Fruit fly (Drosophila melanogaster) whole organism, embryonic: Measurements from ENCODE around the gene Ythdf.

Experiments
- Bgb ChIP-seq: fragments of 200-800 bp; sonication (Bioruptor generic); IDR thresholded peaks from 2 replicates; pipeline ENCODE4 v1.3.6; 2022; ENCODE audit warnings: missing biosample characterization, missing genetic modification characterization; ENCODE audit not compliant: partially characterized antibody
- C15 ChIP-seq: fragments of 200-800 bp; sonication (Bioruptor generic); IDR thresholded peaks from 3 replicates; pipeline ENCODE4 v1.3.6; 2022; ENCODE audit warnings: missing biosample characterization, missing genetic modification characterization
- CG10147 ChIP-seq: fragments of 200-800 bp; sonication (Bioruptor generic); optimal IDR thresholded peaks from 2 replicates; lab custom pipeline; 2019; ENCODE audit warnings: missing biosample characterization, mild to moderate bottlenecking, missing genetic modification characterization, moderate library complexity
- CG10267 ChIP-seq: fragments of 200-800 bp; sonication (Bioruptor generic); optimal IDR thresholded peaks from 2 replicates; lab custom pipeline; 2018; ENCODE audit warnings: missing biosample characterization, mild to moderate bottlenecking, missing genetic modification characterization, moderate library complexity
- CG10321 ChIP-seq: fragments of 200-800 bp; sonication (Bioruptor generic); IDR thresholded peaks from 2 replicates; pipeline ENCODE4 v1.3.6; 2022; ENCODE audit warnings: missing biosample characterization, missing genetic modification characterization
- CG10366 ChIP-seq: fragments of 200-800 bp; sonication (Bioruptor generic); IDR thresholded peaks from 2 replicates; pipeline ENCODE4 v1.3.6; 2022; ENCODE audit warnings: missing biosample characterization, missing genetic modification characterization
- CG10959 ChIP-seq: fragments of 200-800 bp; sonication (Bioruptor generic); IDR thresholded peaks from 2 replicates; pipeline ENCODE4 v1.3.6; 2022; ENCODE audit warnings: missing biosample characterization, missing genetic modification characterization
- CG10979 ChIP-seq: fragments of 200-800 bp; sonication (Bioruptor generic); optimal IDR thresholded peaks from 2 replicates; lab custom pipeline; 2018; ENCODE audit warnings: missing biosample characterization, mild to moderate bottlenecking, missing genetic modification characterization, moderate library complexity
- CG11085 ChIP-seq: fragments of 200-800 bp; sonication (Bioruptor generic); IDR thresholded peaks from 2 replicates; pipeline ENCODE4 v1.3.6; 2022; ENCODE audit warnings: missing biosample characterization, missing genetic modification characterization
- CG11247 ChIP-seq: fragments of 200-800 bp; sonication (Bioruptor generic); IDR thresholded peaks from 2 replicates; pipeline ENCODE4 v1.3.6; 2022; ENCODE audit warnings: missing biosample characterization, missing genetic modification characterization
- CG11504 ChIP-seq: fragments of 200-800 bp; sonication (Bioruptor generic); optimal IDR thresholded peaks from 3 replicates; lab custom pipeline; 2019; ENCODE audit warnings: missing biosample characterization, mild to moderate bottlenecking, missing genetic modification characterization, moderate library complexity
- CG11696 ChIP-seq: fragments of 200-800 bp; sonication (Bioruptor generic); IDR thresholded peaks from 2 replicates; pipeline ENCODE4 v1.3.6; 2022; ENCODE audit warnings: missing biosample characterization, missing genetic modification characterization
- CG15011 ChIP-seq: fragments of 200-800 bp; sonication (Bioruptor generic); optimal IDR thresholded peaks from 3 replicates; lab custom pipeline; 2018; ENCODE audit warnings: missing biosample characterization, mild to moderate bottlenecking, missing genetic modification characterization
- CG18764 ChIP-seq: fragments of 200-800 bp; sonication (Bioruptor generic); optimal IDR thresholded peaks from 3 replicates; lab custom pipeline; 2016; ENCODE audit warnings: missing biosample characterization, missing genetic modification characterization
- CG2116 ChIP-seq: fragments of 200-800 bp; sonication (Bioruptor generic); optimal IDR thresholded peaks from 3 replicates; lab custom pipeline; 2018; ENCODE audit warnings: missing biosample characterization, mild to moderate bottlenecking, missing genetic modification characterization
- CG2678 ChIP-seq: fragments of 200-800 bp; sonication (Bioruptor generic); optimal IDR thresholded peaks from 3 replicates; lab custom pipeline; 2019; ENCODE audit warnings: missing biosample characterization, mild to moderate bottlenecking, missing genetic modification characterization, moderate library complexity
- CG2875 ChIP-seq: fragments of 200-800 bp; sonication (Bioruptor generic); optimal IDR thresholded peaks from 2 replicates; lab custom pipeline; 2017; ENCODE audit warnings: missing biosample characterization, mild to moderate bottlenecking, missing genetic modification characterization, missing genetic modification reagents
- CG31365 ChIP-seq: fragments of 200-800 bp; sonication (Bioruptor generic); optimal IDR thresholded peaks from 2 replicates; lab custom pipeline; 2018; ENCODE audit warnings: missing biosample characterization, mild to moderate bottlenecking, missing genetic modification characterization
- CG3726 ChIP-seq: fragments of 200-800 bp; sonication (Bioruptor generic); IDR thresholded peaks from 3 replicates; pipeline ENCODE4, ENCODE4 v1.3.6; 2022; ENCODE audit warnings: missing biosample characterization, missing genetic modification characterization
- CG42726 ChIP-seq: fragments of 200-800 bp; sonication (Bioruptor generic); IDR thresholded peaks from 2 replicates; pipeline ENCODE4 v1.3.6; 2022; ENCODE audit warnings: missing biosample characterization, missing genetic modification characterization; ENCODE audit not compliant: partially characterized antibody
- CG5953 ChIP-seq: fragments of 200-800 bp; sonication (Bioruptor generic); IDR thresholded peaks from 2 replicates; pipeline ENCODE4 v1.3.6; 2022; ENCODE audit warnings: missing biosample characterization, missing genetic modification characterization
- CG6654 ChIP-seq: fragments of 200-800 bp; sonication (Bioruptor generic); optimal IDR thresholded peaks from 2 replicates; lab custom pipeline; 2017; ENCODE audit warnings: missing biosample characterization, mild to moderate bottlenecking, missing genetic modification characterization
- CG8089 ChIP-seq: fragments of 200-800 bp; sonication (Bioruptor generic); optimal IDR thresholded peaks from 3 replicates; lab custom pipeline; 2016; ENCODE audit warnings: missing biosample characterization, missing genetic modification characterization
- CG8478 ChIP-seq: fragments of >200 bp; optimal IDR thresholded peaks from 2 replicates; lab custom pipeline; 2018
- CTCF ChIP-seq: fragments of 200-800 bp; sonication (Bioruptor generic); optimal IDR thresholded peaks from 2 replicates; lab custom pipeline; 2017; ENCODE audit warnings: missing biosample characterization, mild to moderate bottlenecking, missing genetic modification characterization, moderate library complexity
- Camta ChIP-seq: fragments of 200-800 bp; sonication (Bioruptor generic); optimal IDR thresholded peaks from 2 replicates; lab custom pipeline; 2016; ENCODE audit warnings: missing biosample characterization, missing genetic modification characterization
- Dad ChIP-seq: fragments of 200-800 bp; sonication (Bioruptor generic); optimal IDR thresholded peaks from 3 replicates; lab custom pipeline; 2016; ENCODE audit warnings: missing biosample characterization, missing genetic modification characterization
- Hey ChIP-seq: fragments of 200-800 bp; sonication (Bioruptor generic); optimal IDR thresholded peaks from 3 replicates; lab custom pipeline; 2018; ENCODE audit warnings: missing biosample characterization, mild to moderate bottlenecking, missing genetic modification characterization
- Neu2 ChIP-seq: fragments of 200-800 bp; sonication (Bioruptor generic); optimal IDR thresholded peaks from 3 replicates; lab custom pipeline; 2016; ENCODE audit warnings: missing biosample characterization, missing genetic modification characterization, borderline replicate concordance
- Scr ChIP-seq: fragments of 200-800 bp; sonication (Bioruptor generic); IDR thresholded peaks from 2 replicates; pipeline ENCODE4 v1.3.6; 2022; ENCODE audit warnings: missing biosample characterization, missing genetic modification characterization; ENCODE audit not compliant: partially characterized antibody
- Sry-δ ChIP-seq: fragments of 200-800 bp; sonication (Bioruptor generic); optimal IDR thresholded peaks from 2 replicates; lab custom pipeline; 2016; ENCODE audit warnings: missing biosample characterization, missing genetic modification characterization
- Xbp1 ChIP-seq: fragments of 200-800 bp; sonication (Bioruptor generic); optimal IDR thresholded peaks from 3 replicates; lab custom pipeline; 2016; ENCODE audit warnings: missing biosample characterization, mild to moderate bottlenecking, missing genetic modification characterization
- aop ChIP-seq: fragments of 200-800 bp; sonication (Bioruptor generic); IDR thresholded peaks from 2 replicates; pipeline ENCODE4 v1.3.6; 2022; ENCODE audit warnings: missing biosample characterization, missing genetic modification characterization
- ara ChIP-seq: fragments of 200-800 bp; sonication (Bioruptor generic); IDR thresholded peaks from 2 replicates; pipeline ENCODE4 v1.3.6; 2022; ENCODE audit warnings: missing biosample characterization, missing genetic modification characterization
- br ChIP-seq: fragments of >200 bp; optimal IDR thresholded peaks from 2 replicates; lab custom pipeline; 2017
- chif ChIP-seq, 2 experiments: fragments of 200-800 bp; sonication (Bioruptor generic); optimal IDR thresholded peaks; 3 replicates each; lab custom pipeline; 2016; ENCODE audit warnings: missing biosample characterization in 2 of 2, missing genetic modification characterization in 2 of 2
- chm ChIP-seq: fragments of 200-800 bp; sonication (Bioruptor generic); IDR thresholded peaks from 2 replicates; pipeline ENCODE4 v1.3.6; 2022; ENCODE audit warnings: missing biosample characterization, missing genetic modification characterization
- croc ChIP-seq: fragments of 200-800 bp; sonication (Bioruptor generic); conservative IDR thresholded peaks from 3 replicates; pipeline ENCODE4 v1.3.6; 2022; ENCODE audit warnings: missing biosample characterization, missing genetic modification characterization
- crp ChIP-seq, 2 experiments: fragments of 200-800 bp; sonication (Bioruptor generic); optimal IDR thresholded peaks; 2 replicates in 1 of 2; 3 replicates in 1 of 2; lab custom pipeline; 2017; ENCODE audit warnings: missing biosample characterization in 2 of 2, missing genetic modification characterization in 2 of 2, mild to moderate bottlenecking in 1 of 2, moderate library complexity in 1 of 2
- dpn ChIP-seq, 2 experiments: fragments of 200-800 bp; sonication (Bioruptor generic); optimal IDR thresholded peaks; 3 replicates each; lab custom pipeline; 2016; ENCODE audit warnings: missing biosample characterization in 2 of 2, missing genetic modification characterization in 2 of 2
- en ChIP-seq: fragments of 200-800 bp; sonication (Bioruptor generic); optimal IDR thresholded peaks from 2 replicates; lab custom pipeline; 2016; ENCODE audit warnings: missing biosample characterization, missing genetic modification characterization
- gem ChIP-seq: fragments of 200-800 bp; sonication (Bioruptor generic); optimal IDR thresholded peaks from 2 replicates; lab custom pipeline; 2019; ENCODE audit warnings: missing biosample characterization, mild to moderate bottlenecking, missing genetic modification characterization, moderate library complexity
- grau ChIP-seq: fragments of 200-800 bp; optimal IDR thresholded peaks from 3 replicates; lab custom pipeline; 2019; ENCODE audit warnings: missing biosample characterization, mild to moderate bottlenecking, missing genetic modification characterization, moderate library complexity
- lbe ChIP-seq: fragments of 200-800 bp; sonication (Bioruptor generic); optimal IDR thresholded peaks from 2 replicates; lab custom pipeline; 2016; ENCODE audit warnings: missing biosample characterization, mild to moderate bottlenecking, missing genetic modification characterization
- pita ChIP-seq: fragments of 200-800 bp; sonication (Bioruptor generic); optimal IDR thresholded peaks from 2 replicates; lab custom pipeline; 2017; ENCODE audit warnings: missing biosample characterization, mild to moderate bottlenecking, missing genetic modification characterization
- scrt ChIP-seq: fragments of 200-800 bp; sonication (Bioruptor generic); optimal IDR thresholded peaks from 2 replicates; lab custom pipeline; 2018; ENCODE audit warnings: missing biosample characterization, mild to moderate bottlenecking, missing genetic modification characterization, moderate library complexity
- stc ChIP-seq: fragments of 200-800 bp; sonication (Bioruptor generic); IDR thresholded peaks from 2 replicates; pipeline ENCODE4 v1.3.6; 2022; ENCODE audit warnings: missing biosample characterization, missing genetic modification characterization
- tin ChIP-seq: fragments of 200-800 bp; sonication (Bioruptor generic); optimal IDR thresholded peaks from 3 replicates; lab custom pipeline; 2016; ENCODE audit warnings: missing biosample characterization, missing genetic modification characterization
- trem ChIP-seq: fragments of 200-800 bp; optimal IDR thresholded peaks from 3 replicates; lab custom pipeline; 2019; ENCODE audit warnings: missing biosample characterization, mild to moderate bottlenecking, missing genetic modification characterization, moderate library complexity
- vnd ChIP-seq: fragments of 200-800 bp; sonication (Bioruptor generic); IDR thresholded peaks from 3 replicates; pipeline ENCODE4 v1.3.6; 2022; ENCODE audit warnings: missing biosample characterization, missing genetic modification characterization; ENCODE audit not compliant: partially characterized antibody
- zfh1 ChIP-seq: fragments of 200-800 bp; sonication (Bioruptor generic); IDR thresholded peaks from 3 replicates; pipeline ENCODE4 v1.3.6; 2022; ENCODE audit warnings: missing biosample characterization, missing genetic modification characterization

Gene Ythdf

DNA sequence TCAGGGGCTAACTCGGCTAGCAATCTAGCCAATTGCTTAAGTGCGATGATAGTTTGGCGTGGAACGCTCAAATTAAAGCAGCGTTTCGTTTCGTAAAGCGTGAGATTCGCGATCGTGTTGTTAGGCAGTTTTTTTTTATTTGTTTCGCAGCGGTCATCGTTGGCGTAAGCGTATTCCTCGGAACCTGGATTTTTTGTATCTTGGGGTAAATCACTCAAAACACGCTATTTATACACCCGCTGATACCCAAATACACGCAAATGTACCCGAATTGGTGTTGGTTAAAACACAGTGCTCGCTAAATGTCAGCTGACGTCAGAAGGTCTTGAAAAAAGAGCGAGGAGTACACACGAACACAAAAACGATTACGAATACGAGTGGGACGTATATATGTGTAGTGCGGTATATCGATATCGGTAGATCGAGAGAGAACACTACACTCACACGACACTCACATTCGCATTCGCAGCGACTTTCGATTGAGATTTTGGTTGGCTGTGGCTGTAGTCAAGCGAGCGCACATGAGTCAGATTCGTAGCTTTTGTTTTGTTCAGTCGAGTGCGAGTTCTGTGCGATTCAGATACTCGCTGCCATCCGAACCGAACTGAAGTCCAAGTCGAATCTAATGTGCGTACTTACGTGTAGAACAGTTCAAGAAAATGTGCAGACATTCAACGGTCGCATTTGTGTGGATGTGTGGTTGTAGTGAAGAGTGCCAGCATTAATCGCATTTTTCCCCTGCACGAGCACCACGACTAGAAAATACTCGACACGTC is 10.9 kb upstream of the Ythdf start (continued):
- TF ChIP-seq vnd (GFP tag; lab: Robert Waterston, UW) = no peak
- TF ChIP-seq trem (tag; lab: Kevin White, UChicago) = peak; percentile 48
- TF ChIP-seq CG11504 (tag; lab: Kevin White, UChicago) = no peak
- no peak for TF ChIP-seq CG2875 (GFP tag; lab: Kevin White, UChicago)
- TF ChIP-seq CG10366 (GFP tag; lab: Robert Waterston, UW) = no peak
- TF ChIP-seq croc (GFP tag; lab: Robert Waterston, UW) = no peak
- TF ChIP-seq chm = no peak
- no peak for TF ChIP-seq scrt (GFP tag; lab: Kevin White, UChicago)
- no peak for TF ChIP-seq tin (GFP tag; lab: Kevin White, UChicago)
- TF ChIP-seq CG10959 (GFP tag; lab: Robert Waterston, UW) = no peak
- no peak for TF ChIP-seq chif (GFP tag; optimal IDR thresholded peaks at IDR 0.05; lab: Kevin White, UChicago)
- peak; percentile 8 for TF ChIP-seq CG10147 (GFP tag; lab: Kevin White, UChicago)
- peak; percentile 46 for TF ChIP-seq Sry-δ (GFP tag; lab: Kevin White, UChicago)
- no peak for TF ChIP-seq CG11085 (GFP tag; lab: Robert Waterston, UW)
- no peak for TF ChIP-seq CG5953 (GFP tag; lab: Robert Waterston, UW)
- TF ChIP-seq CG8478 (lab: Kevin White, UChicago) = no peak
- TF ChIP-seq CG6654 (GFP tag; lab: Kevin White, UChicago) = no peak
- TF ChIP-seq C15 (GFP tag; lab: Robert Waterston, UW) = no peak
- no peak for TF ChIP-seq Neu2 (GFP tag; lab: Kevin White, UChicago)
- no peak for TF ChIP-seq br (lab: Kevin White, UChicago)
- TF ChIP-seq CG10321 (GFP tag; lab: Robert Waterston, UW) = no peak
- TF ChIP-seq CG10979 (tag; lab: Kevin White, UChicago) = no peak
- no peak for TF ChIP-seq Hey
- no peak for TF ChIP-seq CTCF (GFP tag; lab: Kevin White, UChicago)
- TF ChIP-seq CG15011 (GFP tag; lab: Kevin White, UChicago) = no peak
- TF ChIP-seq crp (GFP tag; optimal IDR thresholded peaks at IDR 0.05; lab: Kevin White, UChicago) = peak in 1 of 2 experiments; percentile 56
- no peak for TF ChIP-seq ara (GFP tag; lab: Robert Waterston, UW)
- TF ChIP-seq CG31365 = peak; percentile 28
- no peak for TF ChIP-seq CG8089 (GFP tag; lab: Kevin White, UChicago)
- no peak for TF ChIP-seq CG2678 (tag; lab: Kevin White, UChicago)
- no peak for TF ChIP-seq CG42726 (GFP tag; lab: Robert Waterston, UW)
- no peak for TF ChIP-seq aop
- TF ChIP-seq CG11247 = no peak
- no peak for TF ChIP-seq Camta (GFP tag; lab: Kevin White, UChicago)
- no peak for TF ChIP-seq pita (GFP tag; lab: Kevin White, UChicago)
- no peak for TF ChIP-seq en
- no peak for TF ChIP-seq stc (GFP tag; lab: Robert Waterston, UW)
- peak; percentile 63 for TF ChIP-seq CG2116 (GFP tag; lab: Kevin White, UChicago)
- no peak for TF ChIP-seq zfh1
- TF ChIP-seq CG11696 (GFP tag; lab: Robert Waterston, UW) = no peak
- no peak for TF ChIP-seq Scr (GFP tag; lab: Robert Waterston, UW)
- peak; percentile 81 for TF ChIP-seq CG10267 (tag; lab: Kevin White, UChicago)
- no peak for TF ChIP-seq Bgb (GFP tag; lab: Robert Waterston, UW)
- TF ChIP-seq lbe (GFP tag; lab: Kevin White, UChicago) = peak; percentile 88
- TF ChIP-seq grau (tag; lab: Kevin White, UChicago) = no peak
- peak; percentile 25 for TF ChIP-seq CG18764 (GFP tag; lab: Kevin White, UChicago)
- TF ChIP-seq Xbp1 (GFP tag; lab: Kevin White, UChicago) = no peak
- TF ChIP-seq CG3726 (GFP tag; lab: Robert Waterston, UW) = no peak
- no peak for TF ChIP-seq gem
- TF ChIP-seq Dad (GFP tag; lab: Kevin White, UChicago) = no peak
- no peak for TF ChIP-seq dpn (GFP tag; optimal IDR thresholded peaks at IDR 0.05; lab: Kevin White, UChicago)
